Fruit fly (Drosophila melanogaster) whole organism, embryonic: ENCODE measurements around the gene CG32706.
A peak's percentile ranks its signal among the peaks of the same experiment; 100 is the strongest.

ENCODE experiments used
- Atf-2 ChIP-seq: fragments of 200-800 bp; sonication (Bioruptor generic); optimal IDR thresholded peaks from 2 replicates; lab custom pipeline; 2016; ENCODE audit warnings: missing biosample characterization, missing genetic modification characterization
- Bteb2 ChIP-seq: fragments of 200-800 bp; sonication (Bioruptor generic); optimal IDR thresholded peaks from 2 replicates; lab custom pipeline; 2016; ENCODE audit warnings: missing biosample characterization, missing genetic modification characterization
- CG10147 ChIP-seq: fragments of 200-800 bp; sonication (Bioruptor generic); optimal IDR thresholded peaks from 2 replicates; lab custom pipeline; 2019; ENCODE audit warnings: missing biosample characterization, mild to moderate bottlenecking, missing genetic modification characterization, moderate library complexity
- CG10209 ChIP-seq: fragments of 200-800 bp; sonication (Bioruptor generic); optimal IDR thresholded peaks from 3 replicates; lab custom pipeline; 2017; ENCODE audit warnings: missing biosample characterization, mild to moderate bottlenecking, missing genetic modification characterization, missing genetic modification reagents
- CG11085 ChIP-seq: fragments of 200-800 bp; sonication (Bioruptor generic); IDR thresholded peaks from 2 replicates; pipeline ENCODE4 v1.3.6; 2022; ENCODE audit warnings: missing biosample characterization, missing genetic modification characterization
- CG12744 ChIP-seq: fragments of 200-800 bp; sonication (Bioruptor generic); optimal IDR thresholded peaks from 2 replicates; lab custom pipeline; 2016; ENCODE audit warnings: missing biosample characterization, missing genetic modification characterization
- CG13123 ChIP-seq: fragments of 200-800 bp; sonication (Bioruptor generic); optimal IDR thresholded peaks from 2 replicates; lab custom pipeline; 2016; ENCODE audit warnings: missing biosample characterization, missing genetic modification characterization
- CG15479 ChIP-seq: fragments of 200-800 bp; sonication (Bioruptor generic); optimal IDR thresholded peaks from 3 replicates; lab custom pipeline; 2019; ENCODE audit warnings: missing biosample characterization, mild to moderate bottlenecking, missing genetic modification characterization, moderate library complexity
- CG16815 ChIP-seq: fragments of 200-800 bp; sonication (Bioruptor generic); optimal IDR thresholded peaks from 3 replicates; lab custom pipeline; 2017; ENCODE audit warnings: missing biosample characterization, mild to moderate bottlenecking, missing genetic modification characterization
- CG18262 ChIP-seq: fragments of 200-800 bp; optimal IDR thresholded peaks from 3 replicates; lab custom pipeline; 2019; ENCODE audit warnings: missing biosample characterization, mild to moderate bottlenecking, missing genetic modification characterization, moderate library complexity
- CG18764 ChIP-seq: fragments of 200-800 bp; sonication (Bioruptor generic); optimal IDR thresholded peaks from 3 replicates; lab custom pipeline; 2016; ENCODE audit warnings: missing biosample characterization, missing genetic modification characterization
- CG2889 ChIP-seq: fragments of 200-800 bp; sonication (Bioruptor generic); IDR thresholded peaks from 3 replicates; pipeline ENCODE4 v1.3.6; 2022; ENCODE audit warnings: missing biosample characterization, missing genetic modification characterization
- CG30020 ChIP-seq: fragments of 200-800 bp; optimal IDR thresholded peaks from 2 replicates; lab custom pipeline; 2019; ENCODE audit warnings: missing biosample characterization, mild to moderate bottlenecking, missing genetic modification characterization, moderate library complexity
- CG3407 ChIP-seq: fragments of 200-800 bp; sonication (Bioruptor generic); optimal IDR thresholded peaks from 2 replicates; lab custom pipeline; 2018; ENCODE audit warnings: missing biosample characterization, mild to moderate bottlenecking, missing genetic modification characterization
- CG4820 ChIP-seq: fragments of 200-800 bp; sonication (Bioruptor generic); optimal IDR thresholded peaks from 3 replicates; lab custom pipeline; 2016; ENCODE audit warnings: missing biosample characterization, missing genetic modification characterization
- CG6254 ChIP-seq: fragments of 200-800 bp; sonication (Bioruptor generic); optimal IDR thresholded peaks from 3 replicates; lab custom pipeline; 2017; ENCODE audit warnings: mild to moderate bottlenecking, missing biosample characterization, missing genetic modification reagents, missing genetic modification characterization
- CG6765 ChIP-seq: fragments of 200-800 bp; sonication (Bioruptor generic); optimal IDR thresholded peaks from 3 replicates; lab custom pipeline; 2017; ENCODE audit warnings: missing biosample characterization, mild to moderate bottlenecking, missing genetic modification characterization
- CG6813 ChIP-seq: fragments of 200-800 bp; sonication (Bioruptor generic); optimal IDR thresholded peaks from 2 replicates; lab custom pipeline; 2017; ENCODE audit warnings: missing biosample characterization, missing genetic modification characterization, mild to moderate bottlenecking, moderate library complexity, missing genetic modification reagents
- CG8765 ChIP-seq: fragments of 200-800 bp; sonication (Bioruptor generic); IDR thresholded peaks from 2 replicates; pipeline ENCODE4 v1.3.6; 2022; ENCODE audit warnings: missing biosample characterization, missing genetic modification characterization
- CG8944 ChIP-seq: fragments of 200-800 bp; sonication (Bioruptor generic); optimal IDR thresholded peaks from 3 replicates; lab custom pipeline; 2016; ENCODE audit warnings: missing biosample characterization, missing genetic modification characterization
- Chrac-16 ChIP-seq: fragments of 200-800 bp; sonication (Bioruptor generic); optimal IDR thresholded peaks from 3 replicates; lab custom pipeline; 2016; ENCODE audit warnings: missing biosample characterization, missing genetic modification characterization
- Dip3 ChIP-seq: fragments of 200-800 bp; sonication (Bioruptor generic); optimal IDR thresholded peaks from 3 replicates; lab custom pipeline; 2016; ENCODE audit warnings: missing biosample characterization, missing genetic modification characterization
- Dll ChIP-seq: fragments of 200-800 bp; sonication (Bioruptor generic); IDR thresholded peaks from 4 replicates; pipeline ENCODE4 v1.3.6; 2022; ENCODE audit warnings: missing biosample characterization, missing genetic modification characterization; ENCODE audit not compliant: partially characterized antibody
- Drgx ChIP-seq: fragments of 200-800 bp; sonication (Bioruptor generic); IDR thresholded peaks from 2 replicates; pipeline ENCODE4 v1.3.6; 2022; ENCODE audit warnings: missing biosample characterization, missing genetic modification characterization
- E2f2 ChIP-seq: fragments of 200-800 bp; sonication (Bioruptor generic); IDR thresholded peaks from 2 replicates; pipeline ENCODE4 v1.3.6; 2022; ENCODE audit warnings: missing biosample characterization, missing genetic modification characterization
- HLH54F ChIP-seq: fragments of 200-800 bp; sonication (Bioruptor generic); optimal IDR thresholded peaks from 3 replicates; lab custom pipeline; 2016; ENCODE audit warnings: missing biosample characterization, missing genetic modification characterization
- HmgD ChIP-seq: fragments of 200-800 bp; sonication (Bioruptor generic); optimal IDR thresholded peaks from 3 replicates; lab custom pipeline; 2016; ENCODE audit warnings: missing biosample characterization, missing genetic modification characterization
- Hsf ChIP-seq: fragments of 200-800 bp; sonication (Bioruptor generic); optimal IDR thresholded peaks from 3 replicates; lab custom pipeline; 2016; ENCODE audit warnings: missing biosample characterization, missing genetic modification characterization
- Nf-YA ChIP-seq: fragments of 200-800 bp; sonication (Bioruptor generic); IDR thresholded peaks from 2 replicates; pipeline ENCODE4 v1.3.6; 2022; ENCODE audit warnings: missing biosample characterization, missing genetic modification characterization
- NfI ChIP-seq: fragments of 200-800 bp; sonication (Bioruptor generic); optimal IDR thresholded peaks from 3 replicates; lab custom pipeline; 2018; ENCODE audit warnings: missing biosample characterization, mild to moderate bottlenecking, missing genetic modification characterization, moderate library complexity
- Ravus ChIP-seq: fragments of 200-800 bp; sonication (Bioruptor generic); IDR thresholded peaks from 2 replicates; pipeline ENCODE4 v1.3.6; 2022; ENCODE audit warnings: missing biosample characterization, missing genetic modification characterization
- Trl ChIP-seq, 3 experiments: fragments of >200 bp in 2 of 3; fragments of 200-800 bp in 1 of 3; sonication (Bioruptor generic) in 1 of 3; optimal IDR thresholded peaks; 2 replicates in 1 of 3; 3 replicates in 2 of 3; lab custom pipeline; 2016 to 2017; ENCODE audit warnings: missing biosample characterization in 1 of 3, missing genetic modification characterization in 1 of 3
- cad ChIP-seq: fragments of >200 bp; optimal IDR thresholded peaks from 2 replicates; lab custom pipeline; 2017; ENCODE audit warnings: missing biosample characterization, missing genetic modification characterization
- corto ChIP-seq: fragments of 200-800 bp; sonication (Bioruptor generic); optimal IDR thresholded peaks from 2 replicates; lab custom pipeline; 2016; ENCODE audit warnings: missing biosample characterization, mild to moderate bottlenecking, missing genetic modification characterization, moderate library complexity
- crol ChIP-seq: fragments of 200-800 bp; sonication (Bioruptor generic); IDR thresholded peaks from 2 replicates; pipeline ENCODE4 v1.3.6; 2022; ENCODE audit warnings: missing biosample characterization, missing genetic modification characterization
- ems ChIP-seq: fragments of 200-800 bp; sonication (Bioruptor generic); optimal IDR thresholded peaks from 3 replicates; lab custom pipeline; 2016; ENCODE audit warnings: missing biosample characterization, missing genetic modification characterization
- ewg ChIP-seq: fragments of 200-800 bp; sonication (Bioruptor generic); optimal IDR thresholded peaks from 3 replicates; lab custom pipeline; 2017; ENCODE audit warnings: mild to moderate bottlenecking, missing biosample characterization, missing genetic modification reagents, missing genetic modification characterization
- fd96Cb ChIP-seq: fragments of 200-800 bp; sonication (Bioruptor generic); optimal IDR thresholded peaks from 2 replicates; lab custom pipeline; 2018; ENCODE audit warnings: missing biosample characterization, mild to moderate bottlenecking, missing genetic modification characterization, moderate library complexity
- gce ChIP-seq: fragments of 200-800 bp; sonication (Bioruptor generic); IDR thresholded peaks from 3 replicates; pipeline ENCODE4 v1.3.6; 2022; ENCODE audit warnings: missing biosample characterization, missing genetic modification characterization
- gfzf ChIP-seq: fragments of 200-800 bp; sonication (Bioruptor generic); optimal IDR thresholded peaks from 2 replicates; lab custom pipeline; 2016; ENCODE audit warnings: missing biosample characterization, mild to moderate bottlenecking, missing genetic modification characterization, moderate library complexity
- gsb ChIP-seq: fragments of 200-800 bp; sonication (Bioruptor generic); IDR thresholded peaks from 2 replicates; pipeline ENCODE4 v1.3.6; 2022; ENCODE audit warnings: missing biosample characterization, missing genetic modification characterization
- hb ChIP-seq: fragments of 200-800 bp; sonication (Bioruptor generic); IDR thresholded peaks from 3 replicates; pipeline ENCODE4 v1.3.6; 2022; ENCODE audit warnings: missing biosample characterization, missing genetic modification characterization; ENCODE audit not compliant: partially characterized antibody
- jing ChIP-seq: fragments of 200-800 bp; sonication (Bioruptor generic); optimal IDR thresholded peaks from 2 replicates; lab custom pipeline; 2018; ENCODE audit warnings: missing biosample characterization, mild to moderate bottlenecking, missing genetic modification characterization
- lmd ChIP-seq: fragments of 200-800 bp; sonication (Bioruptor generic); IDR thresholded peaks from 2 replicates; pipeline ENCODE4 v1.3.6; 2022; ENCODE audit warnings: missing biosample characterization, missing genetic modification characterization
- mirr ChIP-seq: fragments of 200-800 bp; sonication (Bioruptor generic); optimal IDR thresholded peaks from 3 replicates; lab custom pipeline; 2018; ENCODE audit warnings: missing biosample characterization, mild to moderate bottlenecking, missing genetic modification characterization
- sd ChIP-seq: fragments of 200-800 bp; sonication (Bioruptor generic); optimal IDR thresholded peaks from 3 replicates; lab custom pipeline; 2018; ENCODE audit warnings: missing biosample characterization, mild to moderate bottlenecking, missing genetic modification characterization, moderate library complexity
- stc ChIP-seq: fragments of 200-800 bp; sonication (Bioruptor generic); IDR thresholded peaks from 2 replicates; pipeline ENCODE4 v1.3.6; 2022; ENCODE audit warnings: missing biosample characterization, missing genetic modification characterization
- wdn ChIP-seq: fragments of 200-800 bp; sonication (Bioruptor generic); IDR thresholded peaks from 2 replicates; pipeline ENCODE4 v1.3.6; 2022; ENCODE audit warnings: missing biosample characterization, missing genetic modification characterization
- wor ChIP-seq: fragments of 200-800 bp; sonication (Bioruptor generic); IDR thresholded peaks from 2 replicates; pipeline ENCODE4 v1.3.6; 2022; ENCODE audit warnings: missing biosample characterization, missing genetic modification characterization

CG32706 gene

dm6 chrX:9041789-9042456 is 45.0 kb upstream of the CG32706 start (continued):
- TF ChIP-seq cad (GFP tag; lab: Kevin White, UChicago), result no peak
- TF ChIP-seq corto (GFP tag; lab: Kevin White, UChicago), result no peak
- peak; percentile 20 for TF ChIP-seq CG6254 (GFP tag; lab: Kevin White, UChicago)
- TF ChIP-seq gsb (GFP tag; lab: Robert Waterston, UW), result no peak
- no peak for TF ChIP-seq CG30020 (tag; lab: Kevin White, UChicago)
- peak; percentile 41 for TF ChIP-seq lmd
- peak; percentile 26 for TF ChIP-seq Chrac-16
- TF ChIP-seq E2f2 (GFP tag; lab: Robert Waterston, UW), result peak; percentile 15; the same call in 1 of the 2 replicates
- no peak for TF ChIP-seq mirr (GFP tag; lab: Kevin White, UChicago)
- peak; percentile 62 for TF ChIP-seq CG16815
- TF ChIP-seq ewg (GFP tag; lab: Kevin White, UChicago), result peak; percentile 21
- no peak for TF ChIP-seq wdn (GFP tag; lab: Robert Waterston, UW)
- no peak for TF ChIP-seq crol (GFP tag; lab: Robert Waterston, UW)
- no peak for TF ChIP-seq Ravus (GFP tag; lab: Robert Waterston, UW)
- no peak for TF ChIP-seq CG10147 (GFP tag; lab: Kevin White, UChicago)
- peak; percentile 85 for TF ChIP-seq CG18262
- TF ChIP-seq stc, result no peak
- TF ChIP-seq HLH54F (GFP tag; lab: Kevin White, UChicago), result no peak
- TF ChIP-seq CG8944 (GFP tag; lab: Kevin White, UChicago), result no peak
- no peak for TF ChIP-seq Dip3 (GFP tag; lab: Kevin White, UChicago)
- no peak for TF ChIP-seq HmgD (GFP tag; lab: Kevin White, UChicago)
- TF ChIP-seq NfI (GFP tag; lab: Kevin White, UChicago), result no peak
- TF ChIP-seq CG2889 (GFP tag; lab: Robert Waterston, UW), result no peak
- no peak for TF ChIP-seq Trl (optimal IDR thresholded peaks at IDR 0.05; lab: Kevin White, UChicago)
- no peak for TF ChIP-seq Trl (GFP tag; optimal IDR thresholded peaks at IDR 0.05; lab: Kevin White, UChicago)
- TF ChIP-seq CG4820 (GFP tag; lab: Kevin White, UChicago), result peak; percentile 50
- TF ChIP-seq Nf-YA (GFP tag; lab: Robert Waterston, UW), result no peak
- TF ChIP-seq Dll (GFP tag; lab: Robert Waterston, UW), result no peak
- peak; percentile 50 for TF ChIP-seq Atf-2 (GFP tag; lab: Kevin White, UChicago)
- TF ChIP-seq CG3407, result peak; percentile 44
- no peak for TF ChIP-seq CG13123 (GFP tag; lab: Kevin White, UChicago)
- no peak for TF ChIP-seq CG6765 (GFP tag; lab: Kevin White, UChicago)
- TF ChIP-seq CG6813, result no peak
- peak; percentile 24; the same call in 1 of the 2 replicates for TF ChIP-seq wor (GFP tag; lab: Robert Waterston, UW)
- TF ChIP-seq Bteb2 (GFP tag; lab: Kevin White, UChicago), result no peak
- TF ChIP-seq CG12744 (GFP tag; lab: Kevin White, UChicago), result no peak
- peak; percentile 33 for TF ChIP-seq Drgx (GFP tag; lab: Robert Waterston, UW)
- TF ChIP-seq CG15479 (GFP tag; lab: Kevin White, UChicago), result peak; percentile 82
- no peak for TF ChIP-seq sd (tag; lab: Kevin White, UChicago)
- TF ChIP-seq CG10209 (GFP tag; lab: Kevin White, UChicago), result peak; percentile 64
- peak; percentile 9 for TF ChIP-seq jing (GFP tag; lab: Kevin White, UChicago)
- TF ChIP-seq gce (GFP tag; lab: Robert Waterston, UW), result no peak
- no peak for TF ChIP-seq CG18764
- no peak for TF ChIP-seq gfzf
- TF ChIP-seq Hsf (GFP tag; lab: Kevin White, UChicago), result peak; percentile 53
- no peak for TF ChIP-seq CG8765 (GFP tag; lab: Robert Waterston, UW)
- peak; percentile 37 for TF ChIP-seq ems (GFP tag; lab: Kevin White, UChicago)
- TF ChIP-seq CG11085 (GFP tag; lab: Robert Waterston, UW), result no peak
- TF ChIP-seq fd96Cb, result peak; percentile 49
- no peak for TF ChIP-seq hb (GFP tag; lab: Robert Waterston, UW)
